Fruit fly (Drosophila melanogaster) whole organism, embryonic: ENCODE measurements around the gene CG43121.

Source experiments
- ATbp ChIP-seq: fragments of 200-800 bp; sonication (Bioruptor generic); optimal IDR thresholded peaks from 2 replicates; lab custom pipeline; 2017; ENCODE audit warnings: missing biosample characterization, mild to moderate bottlenecking, missing genetic modification characterization, missing genetic modification reagents
- Abd-B ChIP-seq: fragments of 200-800 bp; sonication (Bioruptor generic); optimal IDR thresholded peaks from 2 replicates; lab custom pipeline; 2018; ENCODE audit warnings: missing biosample characterization, mild to moderate bottlenecking, missing genetic modification characterization, moderate library complexity
- Atf-2 ChIP-seq: fragments of 200-800 bp; sonication (Bioruptor generic); optimal IDR thresholded peaks from 2 replicates; lab custom pipeline; 2016; ENCODE audit warnings: missing biosample characterization, missing genetic modification characterization
- Awh ChIP-seq: fragments of 200-800 bp; sonication (Bioruptor generic); IDR thresholded peaks from 2 replicates; pipeline ENCODE4, ENCODE4 v1.3.6; 2022; ENCODE audit warnings: missing biosample characterization, missing genetic modification characterization
- CG12769 ChIP-seq: fragments of 200-800 bp; sonication (Bioruptor generic); optimal IDR thresholded peaks from 2 replicates; lab custom pipeline; 2019; ENCODE audit warnings: missing biosample characterization, mild to moderate bottlenecking, missing genetic modification characterization, moderate library complexity
- CG13296 ChIP-seq: fragments of 200-800 bp; sonication (Bioruptor generic); optimal IDR thresholded peaks from 3 replicates; lab custom pipeline; 2018; ENCODE audit warnings: missing biosample characterization, mild to moderate bottlenecking, missing genetic modification characterization
- CG13894 ChIP-seq: fragments of 200-800 bp; sonication (Bioruptor generic); optimal IDR thresholded peaks from 3 replicates; lab custom pipeline; 2018; ENCODE audit warnings: missing biosample characterization, mild to moderate bottlenecking, missing genetic modification characterization, moderate library complexity
- CG1529 ChIP-seq: fragments of 200-800 bp; sonication (Bioruptor generic); optimal IDR thresholded peaks from 3 replicates; lab custom pipeline; 2018; ENCODE audit warnings: missing biosample characterization, missing genetic modification characterization
- CG17612 ChIP-seq: fragments of 200-800 bp; sonication (Bioruptor generic); IDR thresholded peaks from 2 replicates; pipeline ENCODE4 v1.3.6; 2022; ENCODE audit warnings: missing biosample characterization, missing genetic modification characterization
- CG2712 ChIP-seq: fragments of 200-800 bp; optimal IDR thresholded peaks from 3 replicates; lab custom pipeline; 2019; ENCODE audit warnings: missing biosample characterization, mild to moderate bottlenecking, missing genetic modification characterization, moderate library complexity
- CG31441 ChIP-seq: fragments of 200-800 bp; sonication (Bioruptor generic); IDR thresholded peaks from 2 replicates; pipeline ENCODE4 v1.3.6; 2022; ENCODE audit warnings: missing biosample characterization, missing genetic modification characterization
- CG4360 ChIP-seq: fragments of 200-800 bp; sonication (Bioruptor generic); IDR thresholded peaks from 2 replicates; pipeline ENCODE4 v1.3.6; 2022; ENCODE audit warnings: missing biosample characterization, missing genetic modification characterization
- CG43689 ChIP-seq: fragments of 200-800 bp; sonication (Bioruptor generic); IDR thresholded peaks from 2 replicates; pipeline ENCODE4 v1.3.6; 2022; ENCODE audit warnings: missing biosample characterization, missing genetic modification characterization
- CG7357 ChIP-seq: fragments of 200-800 bp; sonication (Bioruptor generic); IDR thresholded peaks from 3 replicates; pipeline ENCODE4 v1.3.6; 2022; ENCODE audit warnings: missing biosample characterization, missing genetic modification characterization
- CG7372 ChIP-seq: fragments of 200-800 bp; sonication (Bioruptor generic); IDR thresholded peaks from 2 replicates; pipeline ENCODE4 v1.3.6; 2022; ENCODE audit warnings: missing biosample characterization, missing genetic modification characterization
- CG7745 ChIP-seq: fragments of 200-800 bp; sonication (Bioruptor generic); optimal IDR thresholded peaks from 2 replicates; lab custom pipeline; 2018; ENCODE audit warnings: missing biosample characterization, mild to moderate bottlenecking, missing genetic modification characterization, moderate library complexity
- CG7963 ChIP-seq: fragments of 200-800 bp; sonication (Bioruptor generic); IDR thresholded peaks from 3 replicates; pipeline ENCODE4 v1.3.6; 2022; ENCODE audit warnings: missing biosample characterization, missing genetic modification characterization; ENCODE audit not compliant: partially characterized antibody
- CG8290 ChIP-seq, 3 experiments: fragments of 200-800 bp; sonication (Bioruptor generic); optimal IDR thresholded peaks; 2 replicates each; lab custom pipeline; 2016 to 2019; ENCODE audit warnings: missing biosample characterization in 3 of 3, missing genetic modification characterization in 3 of 3, mild to moderate bottlenecking in 2 of 3, moderate library complexity in 1 of 3
- D19B ChIP-seq: fragments of 200-800 bp; sonication (Bioruptor generic); optimal IDR thresholded peaks from 2 replicates; lab custom pipeline; 2017; ENCODE audit warnings: missing biosample characterization, mild to moderate bottlenecking, missing genetic modification characterization
- Dbx ChIP-seq: fragments of 200-800 bp; sonication (Bioruptor generic); IDR thresholded peaks from 3 replicates; pipeline ENCODE4 v1.3.6; 2022; ENCODE audit warnings: missing biosample characterization, missing genetic modification characterization
- Ets65A ChIP-seq: fragments of 200-800 bp; sonication (Bioruptor generic); peaks from one replicate; lab custom pipeline; 2016; ENCODE audit warnings: missing biosample characterization, missing genetic modification characterization
- Fer1 ChIP-seq: fragments of 200-800 bp; sonication (Bioruptor generic); optimal IDR thresholded peaks from 2 replicates; lab custom pipeline; 2017; ENCODE audit warnings: missing biosample characterization, mild to moderate bottlenecking, missing genetic modification characterization
- Hr51 ChIP-seq, 2 experiments: fragments of 200-800 bp; sonication (Bioruptor generic); optimal IDR thresholded peaks; 2 replicates in 1 of 2; 3 replicates in 1 of 2; lab custom pipeline; 2016 to 2018; ENCODE audit warnings: missing biosample characterization in 2 of 2, missing genetic modification characterization in 2 of 2, mild to moderate bottlenecking in 1 of 2, moderate library complexity in 1 of 2
- Med ChIP-seq: fragments of 200-800 bp; sonication (Bioruptor generic); peaks from one replicate; lab custom pipeline; 2016; ENCODE audit warnings: missing biosample characterization, missing genetic modification characterization, mild to moderate bottlenecking, inconsistent platforms, moderate library complexity
- PHDP ChIP-seq: fragments of 200-800 bp; sonication (Bioruptor generic); optimal IDR thresholded peaks from 3 replicates; lab custom pipeline; 2018; ENCODE audit warnings: missing biosample characterization, mild to moderate bottlenecking, missing genetic modification characterization, moderate library complexity
- Stat92E ChIP-seq, 3 experiments: fragments of >200 bp in 2 of 3; fragments of 200-800 bp in 1 of 3; sonication (Bioruptor generic) in 1 of 3; optimal IDR thresholded peaks; 2 replicates each; lab custom pipeline; 2017 to 2019; ENCODE audit warnings: missing biosample characterization in 3 of 3, missing genetic modification characterization in 3 of 3, mild to moderate bottlenecking in 1 of 3, moderate library complexity in 1 of 3
- Xrp1 ChIP-seq: fragments of 200-800 bp; sonication (Bioruptor generic); IDR thresholded peaks from 2 replicates; pipeline ENCODE4 v1.3.6; 2022; ENCODE audit warnings: missing biosample characterization, missing genetic modification characterization
- caup ChIP-seq: fragments of 200-800 bp; sonication (Bioruptor generic); optimal IDR thresholded peaks from 3 replicates; lab custom pipeline; 2017; ENCODE audit warnings: missing biosample characterization, mild to moderate bottlenecking, missing genetic modification characterization, moderate library complexity; ENCODE audit not compliant: severe bottlenecking
- chinmo ChIP-seq: fragments of 200-800 bp; sonication (Bioruptor generic); IDR thresholded peaks from 4 replicates; pipeline ENCODE4 v1.3.6; 2022; ENCODE audit warnings: missing biosample characterization, missing genetic modification characterization; ENCODE audit not compliant: partially characterized antibody
- dmrt99B ChIP-seq: fragments of 200-800 bp; sonication (Bioruptor generic); optimal IDR thresholded peaks from 2 replicates; lab custom pipeline; 2018; ENCODE audit warnings: missing biosample characterization, mild to moderate bottlenecking, missing genetic modification characterization, moderate library complexity
- gce ChIP-seq: fragments of 200-800 bp; sonication (Bioruptor generic); IDR thresholded peaks from 3 replicates; pipeline ENCODE4 v1.3.6; 2022; ENCODE audit warnings: missing biosample characterization, missing genetic modification characterization
- gro ChIP-seq: fragments of 200-800 bp; sonication (Bioruptor generic); optimal IDR thresholded peaks from 2 replicates; lab custom pipeline; 2016; ENCODE audit warnings: missing biosample characterization, missing genetic modification characterization
- gsb-n ChIP-seq: fragments of 200-800 bp; sonication (Bioruptor generic); optimal IDR thresholded peaks from 3 replicates; lab custom pipeline; 2018; ENCODE audit warnings: missing biosample characterization, mild to moderate bottlenecking, missing genetic modification characterization
- ind ChIP-seq: fragments of 200-800 bp; sonication (Bioruptor generic); optimal IDR thresholded peaks from 3 replicates; lab custom pipeline; 2016; ENCODE audit warnings: missing biosample characterization, missing genetic modification characterization
- kay ChIP-seq: fragments of 200-800 bp; sonication (Bioruptor generic); optimal IDR thresholded peaks from 2 replicates; lab custom pipeline; 2016; ENCODE audit warnings: missing biosample characterization, missing genetic modification characterization
- lab ChIP-seq: fragments of 200-800 bp; sonication (Bioruptor generic); optimal IDR thresholded peaks from 3 replicates; lab custom pipeline; 2017; ENCODE audit warnings: missing biosample characterization, missing genetic modification characterization, mild to moderate bottlenecking, moderate library complexity, missing genetic modification reagents
- nom ChIP-seq: fragments of 200-800 bp; sonication (Bioruptor generic); optimal IDR thresholded peaks from 2 replicates; lab custom pipeline; 2017; ENCODE audit warnings: missing biosample characterization, missing genetic modification characterization, mild to moderate bottlenecking, moderate library complexity, missing genetic modification reagents
- org-1 ChIP-seq: fragments of 200-800 bp; sonication (Bioruptor generic); optimal IDR thresholded peaks from 2 replicates; lab custom pipeline; 2017; ENCODE audit warnings: missing biosample characterization, missing genetic modification characterization
- pan ChIP-seq, 4 experiments: fragments of >200 bp in 3 of 4; fragments of 200-800 bp in 1 of 4; sonication (Bioruptor generic) in 1 of 4; optimal IDR thresholded peaks in 3 of 4; IDR thresholded peaks in 1 of 4; 2 replicates each; pipeline versions ENCODE4 v1.3.6 to Lab custom; 2017 to 2022; ENCODE audit warnings: missing biosample characterization in 2 of 4, missing genetic modification characterization in 2 of 4, mixed read lengths in 1 of 4
- pho ChIP-seq: fragments of 200-800 bp; sonication (Bioruptor generic); optimal IDR thresholded peaks from 2 replicates; lab custom pipeline; 2016; ENCODE audit warnings: missing biosample characterization, missing genetic modification characterization
- rib ChIP-seq: fragments of 200-800 bp; sonication (Bioruptor generic); IDR thresholded peaks from 2 replicates; pipeline ENCODE4 v1.3.6; 2022; ENCODE audit warnings: missing biosample characterization, missing genetic modification characterization
- sd ChIP-seq: fragments of 200-800 bp; sonication (Bioruptor generic); optimal IDR thresholded peaks from 3 replicates; lab custom pipeline; 2018; ENCODE audit warnings: missing biosample characterization, mild to moderate bottlenecking, missing genetic modification characterization, moderate library complexity
- sens ChIP-seq: fragments of 200-800 bp; sonication (Bioruptor generic); peaks from one replicate; lab custom pipeline; 2016; ENCODE audit warnings: missing biosample characterization, missing genetic modification characterization
- slp2 ChIP-seq: fragments of 200-800 bp; sonication (Bioruptor generic); optimal IDR thresholded peaks from 2 replicates; lab custom pipeline; 2016; ENCODE audit warnings: missing biosample characterization, missing genetic modification characterization
- sqz ChIP-seq: fragments of 200-800 bp; sonication (Bioruptor generic); optimal IDR thresholded peaks from 3 replicates; lab custom pipeline; 2018; ENCODE audit warnings: missing biosample characterization, mild to moderate bottlenecking, missing genetic modification characterization
- tx ChIP-seq: fragments of 200-800 bp; sonication (Bioruptor generic); optimal IDR thresholded peaks from 2 replicates; lab custom pipeline; 2016; ENCODE audit warnings: missing biosample characterization, missing genetic modification characterization
- vvl ChIP-seq: fragments of 200-800 bp; sonication (Bioruptor generic); IDR thresholded peaks from 2 replicates; pipeline ENCODE4 v1.3.6; 2022; ENCODE audit warnings: missing biosample characterization, missing genetic modification characterization
- wdn ChIP-seq: fragments of 200-800 bp; sonication (Bioruptor generic); IDR thresholded peaks from 2 replicates; pipeline ENCODE4 v1.3.6; 2022; ENCODE audit warnings: missing biosample characterization, missing genetic modification characterization
- zfh1 ChIP-seq: fragments of 200-800 bp; sonication (Bioruptor generic); IDR thresholded peaks from 3 replicates; pipeline ENCODE4 v1.3.6; 2022; ENCODE audit warnings: missing biosample characterization, missing genetic modification characterization

Gene CG43121

dm6 chr3L:14657485-14658054 is 14.7 kb downstream of the CG43121 start:
- TF ChIP-seq Med (peak; percentile 73), sd (tag; lab: Kevin White, UChicago) (peak; percentile 72), CG2712 (tag; lab: Kevin White, UChicago) (no peak), Atf-2 (no peak), CG8290 (GFP tag; optimal IDR thresholded peaks at IDR 0.05; lab: Kevin White, UChicago) (no peak), CG8290 (tag; optimal IDR thresholded peaks at IDR 0.05; lab: Kevin White, UChicago) (peak in 1 of 2 experiments; percentile 20), Dbx (GFP tag; lab: Robert Waterston, UW) (0 out of 3 replicates have a peak, but pooled peaks have one; percentile 45), dmrt99B (tag; lab: Kevin White, UChicago) (peak; percentile 7), chinmo (GFP tag; lab: Robert Waterston, UW) (0 out of 4 replicates have a peak, but pooled peaks have one; percentile 53), caup (GFP tag; lab: Kevin White, UChicago) (peak; percentile 13), CG7372 (GFP tag; lab: Robert Waterston, UW) (0 out of 2 replicates have a peak, but pooled peaks have one; percentile 15), CG17612 (GFP tag; lab: Robert Waterston, UW) (0 out of 2 replicates have a peak, but pooled peaks have one; percentile 5), zfh1 (peak; percentile 8; the same call in 1 of the 3 replicates), gro (GFP tag; lab: Kevin White, UChicago) (peak; percentile 39), ATbp (no peak), CG43689 (GFP tag; lab: Robert Waterston, UW) (no peak), CG7963 (no peak), rib (no peak), CG13894 (tag; lab: Kevin White, UChicago) (peak; percentile 51), pan (optimal IDR thresholded peaks at IDR 0.05; lab: Kevin White, UChicago) (no peak), pan (GFP tag; optimal IDR thresholded peaks at IDR 0.05 in 1 of 2, IDR thresholded peaks at IDR 0.05 in 1 of 2) (peak in 1 of 2 experiments; percentile 11), sens (GFP tag; lab: Kevin White, UChicago) (peak; percentile 47), Fer1 (GFP tag; lab: Kevin White, UChicago) (no peak), Hr51 (GFP tag; optimal IDR thresholded peaks at IDR 0.05; lab: Kevin White, UChicago) (peak in 1 of 2 experiments; percentile 6), vvl (GFP tag; lab: Robert Waterston, UW) (0 out of 2 replicates have a peak, but pooled peaks have one; percentile 14), Ets65A (GFP tag; lab: Kevin White, UChicago) (peak; percentile 58), CG7357 (no peak), CG12769 (peak; percentile 68), Awh (GFP tag; lab: Robert Waterston, UW) (peak; percentile 85), pho (GFP tag; lab: Kevin White, UChicago) (no peak), lab (GFP tag; lab: Kevin White, UChicago) (peak; percentile 69)

dm6 chr3L:14655681-14656080 is 16.6 kb downstream of the CG43121 start:
- TF ChIP-seq Med: peak; percentile 38
- no peak for TF ChIP-seq D19B (GFP tag; lab: Kevin White, UChicago)
- peak in 1 of 3 experiments; percentile 24 for TF ChIP-seq Stat92E (GFP tag; optimal IDR thresholded peaks at IDR 0.05; lab: Kevin White, UChicago)
- no peak for TF ChIP-seq wdn (GFP tag; lab: Robert Waterston, UW)
- TF ChIP-seq CG7745 (tag; lab: Kevin White, UChicago): peak; percentile 12
- TF ChIP-seq sqz (GFP tag; lab: Kevin White, UChicago): peak; percentile 67
- no peak for TF ChIP-seq tx
- no peak for TF ChIP-seq gce (GFP tag; lab: Robert Waterston, UW)
- no peak for TF ChIP-seq Xrp1 (GFP tag; lab: Robert Waterston, UW)
- TF ChIP-seq CG31441 (GFP tag; lab: Robert Waterston, UW): no peak
- TF ChIP-seq PHDP (tag; lab: Kevin White, UChicago): no peak
- TF ChIP-seq CG4360 (GFP tag; lab: Robert Waterston, UW): peak; percentile 56; the same call in 1 of the 2 replicates
- TF ChIP-seq gsb-n: peak; percentile 59
- no peak for TF ChIP-seq org-1 (GFP tag; lab: Kevin White, UChicago)
- TF ChIP-seq ind (GFP tag; lab: Kevin White, UChicago): no peak
- no peak for TF ChIP-seq Abd-B (GFP tag; lab: Kevin White, UChicago)
- TF ChIP-seq slp2 (GFP tag; lab: Kevin White, UChicago): no peak
- no peak for TF ChIP-seq nom (GFP tag; lab: Kevin White, UChicago)
- no peak for TF ChIP-seq kay (GFP tag; lab: Kevin White, UChicago)
- no peak for TF ChIP-seq CG13296 (GFP tag; lab: Kevin White, UChicago)
- TF ChIP-seq CG1529 (GFP tag; lab: Kevin White, UChicago): no peak
- TF ChIP-seq sens (GFP tag; lab: Kevin White, UChicago): peak; percentile 68
